Worm (Caenorhabditis elegans) whole organism, L3 larva: ENCODE data around the gene thn-1.
A peak's percentile ranks its signal among the peaks of the same experiment; 100 is the strongest.

Experiments
- R02D3.7 ChIP-seq: fragments of 150-350 bp; optimal IDR thresholded peaks from 2 replicates; lab custom pipeline; 2014; ENCODE audit warnings: missing biosample characterization, missing genetic modification characterization
- ZK546.5 ChIP-seq: sonication (generic microtip); optimal IDR thresholded peaks from 2 replicates; lab custom pipeline; 2017; ENCODE audit warnings: missing biosample characterization, missing genetic modification characterization
- aly-2 ChIP-seq: fragments of 150-350 bp; optimal IDR thresholded peaks from 2 replicates; lab custom pipeline; 2014; ENCODE audit warnings: missing biosample characterization, missing genetic modification characterization
- ceh-9 ChIP-seq: sonication (generic microtip); optimal IDR thresholded peaks from 2 replicates; lab custom pipeline; 2018; ENCODE audit warnings: missing biosample characterization, missing genetic modification characterization
- daf-12 ChIP-seq: fragments of 150-350 bp; optimal IDR thresholded peaks from 2 replicates; lab custom pipeline; 2014; ENCODE audit warnings: missing biosample characterization, missing genetic modification reagents, missing genetic modification characterization
- egl-27 ChIP-seq: sonication (generic microtip); optimal IDR thresholded peaks from 4 replicates; lab custom pipeline; 2017; ENCODE audit warnings: missing biosample characterization, missing genetic modification reagents, missing genetic modification characterization
- egl-5 ChIP-seq: fragments of 150-350 bp; optimal IDR thresholded peaks from 2 replicates; lab custom pipeline; 2017; ENCODE audit warnings: missing biosample characterization, missing genetic modification reagents, missing genetic modification characterization, inconsistent platforms
- elt-1 ChIP-seq: fragments of 150-350 bp; optimal IDR thresholded peaks from 2 replicates; lab custom pipeline; 2014; ENCODE audit warnings: missing biosample characterization, missing genetic modification characterization
- elt-2 ChIP-seq: sonication (generic microtip); optimal IDR thresholded peaks from 2 replicates; lab custom pipeline; 2016; ENCODE audit warnings: missing genetic modification reagents, mild to moderate bottlenecking, missing genetic modification characterization, missing compliant biosample characterization
- eor-1 ChIP-seq, 2 experiments: fragments of 150-350 bp; optimal IDR thresholded peaks; 2 replicates each; lab custom pipeline; 2014 to 2018; ENCODE audit warnings: missing biosample characterization in 2 of 2, missing genetic modification characterization in 2 of 2
- fkh-10 ChIP-seq: sonication (generic microtip); optimal IDR thresholded peaks from 2 replicates; lab custom pipeline; 2017; ENCODE audit warnings: missing biosample characterization, missing genetic modification reagents, missing genetic modification characterization
- fkh-2 ChIP-seq: fragments of 150-350 bp; optimal IDR thresholded peaks from 2 replicates; lab custom pipeline; 2014; ENCODE audit warnings: missing biosample characterization, missing genetic modification reagents, missing genetic modification characterization
- fos-1 ChIP-seq: fragments of 150-350 bp; optimal IDR thresholded peaks from 2 replicates; lab custom pipeline; 2014; ENCODE audit warnings: missing biosample characterization, missing genetic modification characterization
- hmg-11 ChIP-seq: sonication (generic microtip); optimal IDR thresholded peaks from 2 replicates; lab custom pipeline; 2016; ENCODE audit warnings: missing genetic modification characterization, missing compliant biosample characterization
- jun-1 ChIP-seq: fragments of 150-350 bp; optimal IDR thresholded peaks from 2 replicates; lab custom pipeline; 2014; ENCODE audit warnings: missing biosample characterization, missing genetic modification reagents, missing genetic modification characterization
- lin-15B ChIP-seq: fragments of 150-350 bp; optimal IDR thresholded peaks from 2 replicates; lab custom pipeline; 2014; ENCODE audit warnings: missing biosample characterization, missing genetic modification characterization
- lin-39 ChIP-seq: fragments of 150-350 bp; optimal IDR thresholded peaks from 2 replicates; lab custom pipeline; 2018; ENCODE audit warnings: missing biosample characterization, missing genetic modification reagents, missing genetic modification characterization
- mdl-1 ChIP-seq: fragments of 150-350 bp; optimal IDR thresholded peaks from 2 replicates; lab custom pipeline; 2014; ENCODE audit warnings: missing biosample characterization, missing genetic modification characterization
- mml-1 ChIP-seq: fragments of 150-350 bp; sonication (generic microtip); optimal IDR thresholded peaks from 3 replicates; lab custom pipeline; 2014; ENCODE audit warnings: missing biosample characterization, missing genetic modification characterization
- nfya-1 ChIP-seq: sonication (generic microtip); optimal IDR thresholded peaks from 2 replicates; lab custom pipeline; 2017; ENCODE audit warnings: missing genetic modification characterization, mild to moderate bottlenecking, missing compliant biosample characterization, antibody characterized with exemption, moderate library complexity; ENCODE audit not compliant: insufficient read depth
- nhr-12 ChIP-seq: fragments of 150-350 bp; optimal IDR thresholded peaks from 2 replicates; lab custom pipeline; 2014; ENCODE audit warnings: missing biosample characterization, missing genetic modification characterization
- nhr-23 ChIP-seq: fragments of 150-350 bp; optimal IDR thresholded peaks from 2 replicates; lab custom pipeline; 2014; ENCODE audit warnings: missing biosample characterization, missing genetic modification reagents, missing genetic modification characterization
- nhr-25 ChIP-seq: sonication (generic microtip); optimal IDR thresholded peaks from 2 replicates; lab custom pipeline; 2017; ENCODE audit warnings: missing biosample characterization, missing genetic modification characterization
- nhr-28 ChIP-seq: fragments of 150-350 bp; optimal IDR thresholded peaks from 2 replicates; lab custom pipeline; 2014; ENCODE audit warnings: missing biosample characterization, missing genetic modification characterization
- nhr-43 ChIP-seq: sonication (generic microtip); optimal IDR thresholded peaks from 2 replicates; lab custom pipeline; 2016; ENCODE audit warnings: mild to moderate bottlenecking, missing genetic modification characterization, missing compliant biosample characterization; ENCODE audit not compliant: poor library complexity, severe bottlenecking
- nhr-76 ChIP-seq: fragments of 150-350 bp; sonication (generic microtip); optimal IDR thresholded peaks from 5 replicates; lab custom pipeline; 2014; ENCODE audit warnings: missing biosample characterization, missing genetic modification characterization
- pha-4 ChIP-seq: fragments of 150-350 bp; optimal IDR thresholded peaks from 2 replicates; lab custom pipeline; 2014; ENCODE audit warnings: missing biosample characterization, missing genetic modification reagents, missing genetic modification characterization
- pqm-1 ChIP-seq: fragments of 150-350 bp; optimal IDR thresholded peaks from 2 replicates; lab custom pipeline; 2017; ENCODE audit warnings: missing biosample characterization, missing genetic modification characterization, inconsistent platforms
- snpc-4 ChIP-seq: fragments of 150-350 bp; optimal IDR thresholded peaks from 2 replicates; lab custom pipeline; 2014; ENCODE audit warnings: missing biosample characterization, missing genetic modification characterization
- tbx-2 ChIP-seq: sonication (generic microtip); optimal IDR thresholded peaks from 2 replicates; lab custom pipeline; 2016; ENCODE audit warnings: mild to moderate bottlenecking, missing genetic modification characterization, missing compliant biosample characterization
- unc-62 ChIP-seq: fragments of 150-350 bp; sonication (generic microtip); optimal IDR thresholded peaks from 4 replicates; lab custom pipeline; 2014; ENCODE audit warnings: missing biosample characterization, missing genetic modification reagents, missing genetic modification characterization
- zag-1 ChIP-seq: fragments of 150-350 bp; optimal IDR thresholded peaks from 2 replicates; lab custom pipeline; 2014; ENCODE audit warnings: missing biosample characterization, missing genetic modification characterization

The thn-1 gene

ce11 chrIV:12334142-12334541 lies 45.7 kb upstream of the thn-1 start:
- TF ChIP-seq fos-1 (tag; lab: Kevin White, UChicago), result no peak
- peak; percentile 27 for TF ChIP-seq elt-2 (tag; lab: Kevin White, UChicago)
- peak; percentile 36 for TF ChIP-seq elt-1

- TF ChIP-seq tbx-2 (tag; lab: Kevin White, UChicago) (no peak), nfya-1 (tag; lab: Kevin White, UChicago) (peak; percentile 25), pha-4 (tag; lab: Kevin White, UChicago) (peak; percentile 36), aly-2 (tag; lab: Kevin White, UChicago) (no peak)
These were observed 45.2 kb upstream of the thn-1 start for ce11 chrIV:12334708-12335107.

- TF ChIP-seq nhr-25 (peak; percentile 44), pha-4 (tag; lab: Kevin White, UChicago) (peak; percentile 27), nhr-23 (tag; lab: Kevin White, UChicago) (no peak), lin-39 (peak; percentile 9), egl-5 (tag; lab: Kevin White, UChicago) (no peak), fkh-10 (GFP tag; lab: Kevin White, UChicago) (no peak), snpc-4 (tag; lab: Kevin White, UChicago) (peak; percentile 16), nfya-1 (tag; lab: Kevin White, UChicago) (peak; percentile 37), pqm-1 (no peak), hmg-11 (tag; lab: Kevin White, UChicago) (peak; percentile 40), lin-15B (tag; lab: Kevin White, UChicago) (peak; percentile 25), elt-2 (tag; lab: Kevin White, UChicago) (no peak), zag-1 (no peak)
- TF ChIP-seq, all 47 proteins: peak for 7
These were observed 44.6 kb upstream of the thn-1 start for ce11 chrIV:12335248-12335647.

- TF ChIP-seq mml-1 (no peak), pha-4 (tag; lab: Kevin White, UChicago) (no peak), daf-12 (tag; lab: Kevin White, UChicago) (no peak)
These were observed 44.1 kb upstream of the thn-1 start, which contains the start of gene F19B6.1 for ce11 chrIV:12335798-12336197. Gene F19B6.1, minus strand, starts transcription at chrIV:12336075.

- TF ChIP-seq ZK546.5 (tag; lab: Kevin White, UChicago), result no peak
- TF ChIP-seq fos-1 (tag; lab: Kevin White, UChicago), result no peak
- TF ChIP-seq nhr-12 (tag; lab: Kevin White, UChicago), result no peak
- no peak for TF ChIP-seq pha-4 (tag; lab: Kevin White, UChicago)
- TF ChIP-seq hmg-11 (tag; lab: Kevin White, UChicago), result no peak
- TF ChIP-seq nhr-43, result no peak
These were observed 42.8 kb upstream of the thn-1 start, which contains the start of the genes F19B6.10 and wht-5 for ce11 chrIV:12336893-12337627. Gene F19B6.10, plus strand, starts transcription at chrIV:12337193. Gene wht-5, plus strand, starts transcription at chrIV:12337577.

- TF ChIP-seq lin-39, result no peak
- no peak for TF ChIP-seq nhr-76 (tag; lab: Kevin White, UChicago)
- no peak for TF ChIP-seq jun-1
- TF ChIP-seq nhr-28 (tag; lab: Kevin White, UChicago), result no peak
- TF ChIP-seq daf-12 (tag; lab: Kevin White, UChicago), result no peak
- no peak for TF ChIP-seq mml-1
- no peak for TF ChIP-seq eor-1 (tag; optimal IDR thresholded peaks at IDR 0.05; lab: Kevin White, UChicago)
- TF ChIP-seq egl-27, result no peak
- no peak for TF ChIP-seq mdl-1 (tag; lab: Kevin White, UChicago)
- no peak for TF ChIP-seq nfya-1 (tag; lab: Kevin White, UChicago)
- no peak for TF ChIP-seq R02D3.7 (tag; lab: Kevin White, UChicago)
- no peak for TF ChIP-seq fkh-2
- TF ChIP-seq unc-62 (GFP tag; lab: Kevin White, UChicago), result no peak
- no peak for TF ChIP-seq ceh-9 (tag; lab: Kevin White, UChicago)
These were observed 39.0 kb upstream of the thn-1 start for ce11 chrIV:12340885-12341284.
